Fruit fly (Drosophila melanogaster): Measurements from ENCODE around the gene MsrA.

The MsrA gene

DNA sequence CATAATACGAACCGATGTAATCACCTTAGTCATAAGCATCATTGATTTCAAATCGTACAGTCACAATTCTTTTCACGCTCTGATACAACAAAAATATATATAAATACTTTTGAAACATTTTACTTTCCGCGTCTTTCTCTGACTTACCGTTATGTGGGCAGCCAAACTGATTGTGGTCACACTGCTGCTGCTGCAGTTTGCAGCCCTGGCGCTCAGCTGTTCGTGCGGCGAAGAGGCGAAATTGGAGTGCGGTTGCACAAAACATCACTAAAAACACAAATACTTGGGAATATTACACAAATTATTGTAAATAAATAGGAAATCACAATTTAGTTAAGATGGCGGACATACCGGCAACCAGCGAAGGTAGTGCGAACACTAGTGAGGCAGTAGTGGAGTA is 1.5 kb upstream of the MsrA start, which contains the start of the genes gdl and gdl-ORF39:
gdl (plus strand) TSS at position 48 of the 400 bp plus-strand sequence.
gdl-ORF39 (plus strand) TSS at position 48 of the 400 bp plus-strand sequence.
- TF ChIP-seq CG12605 (GFP tag; IDR thresholded peaks at IDR 0.05) (no peak), CG8301 (tag; optimal IDR thresholded peaks at IDR 0.05) (no peak), Pif1A (GFP tag; optimal IDR thresholded peaks at IDR 0.05) (no peak), CG8159 (tag; optimal IDR thresholded peaks at IDR 0.05) (no peak), CG14655 (GFP tag; optimal IDR thresholded peaks at IDR 0.05) (no peak)

DNA sequence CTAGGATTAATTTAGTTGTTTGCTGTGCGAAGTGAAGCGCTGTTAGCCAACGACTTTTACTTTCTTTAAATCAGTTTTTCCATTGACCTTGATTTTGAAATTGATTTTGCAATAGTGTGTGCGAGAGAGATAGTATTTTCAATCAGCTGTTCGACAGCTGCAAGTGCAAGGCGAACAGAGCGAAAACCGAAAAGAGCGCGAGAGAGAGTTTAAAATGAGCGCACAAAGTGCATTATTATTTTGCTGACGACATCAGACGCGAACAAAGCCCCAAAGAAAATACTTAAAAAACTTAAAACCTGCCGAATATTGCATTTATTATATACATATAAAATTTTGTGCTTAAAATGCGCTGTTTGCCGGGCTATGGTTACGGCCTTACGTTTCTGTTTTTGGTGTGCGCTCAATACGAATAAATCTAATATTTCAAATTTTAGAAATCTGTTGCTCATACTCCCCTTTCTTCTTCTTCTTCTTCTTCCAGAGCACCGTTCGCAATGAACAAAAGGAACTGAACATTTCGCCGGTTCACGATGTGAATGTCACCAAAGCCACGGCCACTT is 917 bp downstream of the MsrA start:
- TF ChIP-seq EcR (GFP tag; optimal IDR thresholded peaks at IDR 0.05) (peak; percentile 68), D1 (tag; optimal IDR thresholded peaks at IDR 0.05) (no peak), CG10348 (GFP tag; IDR thresholded peaks at IDR 0.05) (no peak), Pif1B (GFP tag; optimal IDR thresholded peaks at IDR 0.05) (peak; percentile 32), CG15710 (tag; optimal IDR thresholded peaks at IDR 0.05) (peak; percentile 2), CG14655 (GFP tag; optimal IDR thresholded peaks at IDR 0.05) (no peak), CG8159 (tag; optimal IDR thresholded peaks at IDR 0.05) (no peak)

- no peak for TF ChIP-seq Pif1A (GFP tag; optimal IDR thresholded peaks at IDR 0.05)
- TF ChIP-seq CG4496 (GFP tag; IDR thresholded peaks at IDR 0.05), result no peak
- TF ChIP-seq CG10348 (GFP tag; IDR thresholded peaks at IDR 0.05), result no peak
Measured at dm6 chr3L:15513264-15513663, 2.4 kb downstream of the MsrA start.

- no peak for TF ChIP-seq CG15710 (tag; optimal IDR thresholded peaks at IDR 0.05)
- TF ChIP-seq Snoo (tag; optimal IDR thresholded peaks at IDR 0.05), result no peak
- TF ChIP-seq CG10348 (GFP tag; IDR thresholded peaks at IDR 0.05), result no peak
- TF ChIP-seq CG9948 (tag; optimal IDR thresholded peaks at IDR 0.05), result no peak
- TF ChIP-seq CG32121 (GFP tag; IDR thresholded peaks at IDR 0.05), result no peak
- TF ChIP-seq D1 (tag; optimal IDR thresholded peaks at IDR 0.05), result no peak
- TF ChIP-seq CG34367 (tag; optimal IDR thresholded peaks at IDR 0.05), result no peak
- TF ChIP-seq Ets98B (GFP tag; IDR thresholded peaks at IDR 0.05), result no peak
- TF ChIP-seq CG13204 (GFP tag; optimal IDR thresholded peaks at IDR 0.05), result no peak
Measured at dm6 chr3L:15513726-15514125, 2.9 kb downstream of the MsrA start.

DNA sequence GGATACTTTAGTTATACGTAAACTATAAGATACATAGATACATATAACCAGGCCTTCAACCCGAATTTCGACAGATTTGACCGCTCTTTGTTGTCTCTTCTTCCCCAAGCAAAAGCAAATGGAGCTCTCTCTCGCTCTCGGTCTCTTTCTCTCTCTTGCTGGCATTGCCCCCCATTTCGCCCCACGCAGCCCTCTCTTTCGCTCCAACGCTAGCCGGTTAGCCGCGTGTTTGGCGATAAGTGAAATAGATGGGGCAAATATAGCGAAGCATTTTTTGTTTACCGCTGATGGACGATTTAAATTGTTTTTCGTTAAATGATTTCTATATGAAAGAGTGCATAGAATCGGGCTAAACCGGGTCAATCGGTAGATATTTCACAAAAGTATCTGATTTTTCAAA is 3.6 kb downstream of the MsrA start:
- TF ChIP-seq Ets98B (GFP tag; IDR thresholded peaks at IDR 0.05) (no peak; the same call in 1 of the 2 replicates), CG12605 (GFP tag; IDR thresholded peaks at IDR 0.05) (peak; percentile 60), EcR (GFP tag; optimal IDR thresholded peaks at IDR 0.05) (peak; percentile 83), CG32121 (GFP tag; IDR thresholded peaks at IDR 0.05) (peak; percentile 43; the same call in 1 of the 2 replicates)

DNA sequence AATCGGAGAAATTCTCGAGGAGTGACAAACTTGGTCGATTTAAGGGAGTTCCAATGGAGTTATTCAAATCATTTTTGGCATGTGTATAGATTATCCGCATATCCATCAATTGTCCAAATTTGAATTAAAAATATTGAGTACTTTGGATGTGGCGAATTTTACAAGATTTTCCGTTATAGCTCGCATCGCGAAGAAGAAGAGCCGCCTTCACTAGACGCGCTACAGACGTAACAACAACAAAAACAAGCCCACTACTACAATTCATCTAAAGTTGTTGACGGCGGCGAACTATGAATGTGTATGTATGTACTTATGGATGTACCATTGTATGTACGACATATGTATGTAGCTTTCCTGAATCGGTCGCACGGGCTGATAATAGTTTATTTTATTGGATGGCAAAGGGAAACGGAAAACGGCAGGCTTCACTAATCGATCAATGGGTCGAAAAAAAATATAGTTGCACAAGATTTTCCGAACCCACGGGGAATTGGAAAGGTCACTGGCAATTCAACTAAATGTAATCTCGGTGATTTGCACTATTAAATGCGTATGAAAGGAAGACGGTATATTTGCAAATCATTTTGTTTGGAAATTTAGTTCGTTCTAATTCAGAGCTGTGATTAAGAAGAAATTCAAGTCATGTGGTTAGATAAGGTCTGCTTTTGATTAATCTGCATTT is 4.1 kb downstream of the MsrA start:
- TF ChIP-seq CG10348 (GFP tag; IDR thresholded peaks at IDR 0.05) (no peak), CG32121 (GFP tag; IDR thresholded peaks at IDR 0.05) (0 out of 2 replicates have a peak, but pooled peaks have one; percentile 8)

DNA sequence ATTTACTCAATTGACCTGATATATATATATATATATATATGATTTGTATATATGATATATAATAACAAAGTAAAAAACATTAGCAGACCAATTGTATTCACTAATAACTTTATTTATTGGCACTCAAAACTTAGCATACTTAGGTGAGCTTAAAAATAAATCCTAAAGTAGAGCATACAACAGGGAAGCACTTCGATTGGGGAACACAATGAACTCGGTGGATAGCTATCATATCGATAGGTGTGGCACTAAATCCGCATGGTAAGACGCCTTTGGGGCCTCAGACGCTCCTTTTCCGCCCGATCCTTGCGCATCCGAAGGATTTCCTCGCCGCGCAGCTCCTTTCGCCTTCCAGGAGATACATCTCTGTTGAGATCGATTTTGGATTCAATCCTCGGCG is 5.6 kb downstream of the MsrA start:
- TF ChIP-seq EcR (GFP tag; optimal IDR thresholded peaks at IDR 0.05) (peak; percentile 53), D1 (tag; optimal IDR thresholded peaks at IDR 0.05) (no peak), CG32121 (GFP tag; IDR thresholded peaks at IDR 0.05) (no peak), CG10348 (GFP tag; IDR thresholded peaks at IDR 0.05) (no peak)

DNA sequence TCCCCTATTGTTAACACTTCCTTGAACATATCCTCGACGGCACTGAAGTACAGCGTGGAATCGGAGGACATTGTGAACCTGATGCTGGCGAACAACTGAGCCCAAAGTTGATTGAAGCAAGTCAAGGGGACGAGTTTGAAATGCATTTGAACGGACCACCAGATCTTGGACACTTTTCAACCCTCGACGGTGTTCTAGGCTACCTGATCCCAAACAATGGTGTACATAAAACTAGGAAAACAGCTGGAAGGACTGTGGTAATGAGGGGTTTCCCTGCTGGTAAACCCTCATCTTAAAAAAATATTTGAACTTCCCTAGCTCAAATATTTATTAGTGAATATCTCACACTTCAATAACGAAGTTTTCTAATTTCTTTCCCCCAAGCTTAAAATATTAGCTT is 6.1 kb downstream of the MsrA start, which contains the start of gene CG13454:
CG13454 (minus strand) TSS at position 101 of the 400 bp plus-strand sequence.
- TF ChIP-seq CG15710 (tag; optimal IDR thresholded peaks at IDR 0.05), result no peak
- no peak for TF ChIP-seq CG4496 (GFP tag; IDR thresholded peaks at IDR 0.05)
- no peak for TF ChIP-seq CG32121 (GFP tag; IDR thresholded peaks at IDR 0.05)
- TF ChIP-seq gl (tag; optimal IDR thresholded peaks at IDR 0.05), result no peak
- no peak for TF ChIP-seq Snoo (tag; optimal IDR thresholded peaks at IDR 0.05)
- no peak for TF ChIP-seq CG10348 (GFP tag; IDR thresholded peaks at IDR 0.05)
- no peak for TF ChIP-seq CG14655 (GFP tag; optimal IDR thresholded peaks at IDR 0.05)
- no peak for TF ChIP-seq CG34367 (tag; optimal IDR thresholded peaks at IDR 0.05)
- no peak for TF ChIP-seq CG13204 (GFP tag; optimal IDR thresholded peaks at IDR 0.05)
- no peak for TF ChIP-seq Pif1B (GFP tag; optimal IDR thresholded peaks at IDR 0.05)
- TF ChIP-seq EcR (GFP tag; optimal IDR thresholded peaks at IDR 0.05), result no peak

DNA sequence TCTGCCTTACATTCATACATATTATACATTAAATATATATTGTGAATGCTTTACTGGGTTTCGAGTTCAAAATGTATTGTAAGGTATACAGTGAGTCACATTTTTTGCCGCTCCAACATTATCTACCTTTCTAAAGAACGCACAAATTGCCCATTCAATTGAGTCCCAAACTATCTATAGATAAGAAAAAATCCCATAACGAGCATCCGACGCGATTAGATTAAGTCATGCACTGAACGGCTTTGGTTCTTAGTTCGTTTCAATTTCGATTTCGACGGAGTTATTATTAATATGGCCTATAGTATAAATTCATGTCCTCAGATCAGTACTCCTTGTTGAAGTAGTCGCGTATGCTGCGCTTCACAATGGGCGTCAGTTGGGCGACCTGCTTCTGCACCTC is 6.7 kb downstream of the MsrA start:
- no peak for TF ChIP-seq Ets98B (GFP tag; IDR thresholded peaks at IDR 0.05)
- no peak for TF ChIP-seq CG34367 (tag; optimal IDR thresholded peaks at IDR 0.05)
- no peak for TF ChIP-seq Pif1B (GFP tag; optimal IDR thresholded peaks at IDR 0.05)
- no peak for TF ChIP-seq CG14655 (GFP tag; optimal IDR thresholded peaks at IDR 0.05)
- TF ChIP-seq CG12605 (GFP tag; IDR thresholded peaks at IDR 0.05), result no peak
- no peak for TF ChIP-seq EcR (GFP tag; optimal IDR thresholded peaks at IDR 0.05)
- no peak for TF ChIP-seq Pif1A (GFP tag; optimal IDR thresholded peaks at IDR 0.05)
- no peak for TF ChIP-seq CG17806 (tag; optimal IDR thresholded peaks at IDR 0.05)
- no peak for TF ChIP-seq CG8301 (tag; optimal IDR thresholded peaks at IDR 0.05)
- no peak for TF ChIP-seq D1 (tag; optimal IDR thresholded peaks at IDR 0.05)
- TF ChIP-seq gl (tag; optimal IDR thresholded peaks at IDR 0.05), result no peak
- TF ChIP-seq CG15710 (tag; optimal IDR thresholded peaks at IDR 0.05), result no peak
- TF ChIP-seq CG8159 (tag; optimal IDR thresholded peaks at IDR 0.05), result no peak
- no peak for TF ChIP-seq CG4496 (GFP tag; IDR thresholded peaks at IDR 0.05)
- no peak for TF ChIP-seq CG32121 (GFP tag; IDR thresholded peaks at IDR 0.05)
- TF ChIP-seq fd96Ca (GFP tag; IDR thresholded peaks at IDR 0.05), result no peak

Measured in whole organism, pupa.